Fruit fly (Drosophila melanogaster): ENCODE results near the gene Aldh7A1.

DNA sequence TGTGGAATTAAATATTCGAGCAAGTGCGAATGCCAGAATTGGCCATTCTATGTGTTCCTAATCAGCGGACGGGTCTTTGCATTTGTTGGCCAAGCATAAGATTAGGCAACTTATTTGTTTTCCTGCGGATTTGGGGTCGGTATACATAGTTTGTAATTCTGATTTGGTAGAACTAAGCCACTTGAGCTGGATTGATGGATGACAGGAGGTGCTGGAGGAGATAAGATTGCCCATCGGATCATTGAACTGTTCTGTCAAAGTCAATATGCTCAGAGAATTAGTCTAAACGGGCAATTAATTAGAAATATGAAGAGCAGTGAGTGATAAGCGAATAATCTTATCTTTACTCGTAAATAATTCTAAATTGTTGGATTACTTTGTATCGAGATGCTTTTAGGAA, 20.7 kb upstream of the Aldh7A1 start:
- no peak for TF ChIP-seq psq (GFP tag; optimal IDR thresholded peaks at IDR 0.05)
- TF ChIP-seq fru (GFP tag; optimal IDR thresholded peaks at IDR 0.05) = no peak
- no peak for TF ChIP-seq Mio (GFP tag; optimal IDR thresholded peaks at IDR 0.05)
- no peak for TF ChIP-seq Dif (GFP tag; optimal IDR thresholded peaks at IDR 0.05; ENCODE audit: partially characterized antibody)
- no peak for TF ChIP-seq woc (GFP tag; optimal IDR thresholded peaks at IDR 0.05)
- TF ChIP-seq ey (GFP tag; optimal IDR thresholded peaks at IDR 0.05) = no peak
- TF ChIP-seq tai (GFP tag; optimal IDR thresholded peaks at IDR 0.05) = no peak
- TF ChIP-seq br (GFP tag; optimal IDR thresholded peaks at IDR 0.05) = no peak
- TF ChIP-seq usp (GFP tag; optimal IDR thresholded peaks at IDR 0.05) = no peak
- no peak for TF ChIP-seq Hnf4 (GFP tag; optimal IDR thresholded peaks at IDR 0.05)

Measured in whole organism, wandering third instar larva.